Worm (Caenorhabditis elegans) whole organism, young adult: ENCODE results near the gene mes-6.

ENCODE experiments used
- B0035.1 ChIP-seq: sonication (generic microtip); optimal IDR thresholded peaks from 2 replicates; lab custom pipeline; 2016; ENCODE audit warnings: missing genetic modification characterization, mild to moderate bottlenecking, missing compliant biosample characterization, missing genotype, missing genetic modification reagents
- B0336.3 ChIP-seq: fragments of 200-800 bp; sonication (Bioruptor generic); IDR thresholded peaks from 2 replicates; pipeline ENCODE4 v1.3.6; 2022; ENCODE audit warnings: missing genetic modification characterization, missing compliant biosample characterization
- D2030.7 ChIP-seq: fragments of 200-800 bp; sonication (Bioruptor generic); IDR thresholded peaks from 2 replicates; pipeline ENCODE4 v1.3.6; 2022; ENCODE audit warnings: missing genetic modification reagents, missing genetic modification characterization, missing compliant biosample characterization
- F10E7.11 ChIP-seq: sonication (generic microtip); optimal IDR thresholded peaks from 2 replicates; lab custom pipeline; 2017; ENCODE audit warnings: mild to moderate bottlenecking, missing genetic modification characterization, moderate library complexity, missing compliant biosample characterization
- F23B12.7 ChIP-seq: sonication (generic microtip); optimal IDR thresholded peaks from 2 replicates; lab custom pipeline; 2017; ENCODE audit warnings: missing genetic modification characterization, mild to moderate bottlenecking, missing compliant biosample characterization, antibody characterized with exemption, moderate library complexity; ENCODE audit not compliant: insufficient read depth
- F49E8.2 ChIP-seq: sonication (generic microtip); optimal IDR thresholded peaks from 3 replicates; lab custom pipeline; 2017; ENCODE audit warnings: missing genetic modification characterization, mild to moderate bottlenecking, missing compliant biosample characterization, antibody characterized with exemption, moderate library complexity; ENCODE audit not compliant: insufficient read depth
- F52B5.7 ChIP-seq: sonication (generic microtip); optimal IDR thresholded peaks from 2 replicates; lab custom pipeline; 2016; ENCODE audit warnings: mild to moderate bottlenecking, missing genetic modification characterization, missing compliant biosample characterization
- Y53G8AR.9 ChIP-seq: fragments of 200-800 bp; sonication (Bioruptor generic); conservative IDR thresholded peaks from 2 replicates; pipeline ENCODE4 v1.3.6; 2022; ENCODE audit warnings: missing genetic modification reagents, missing genetic modification characterization, missing compliant biosample characterization
- Y79H2A.3 ChIP-seq: fragments of 200-800 bp; sonication (Bioruptor generic); conservative IDR thresholded peaks from 2 replicates; pipeline ENCODE4 v1.3.6; 2022; ENCODE audit warnings: missing genetic modification reagents, missing genetic modification characterization, missing compliant biosample characterization
- aptf-3 ChIP-seq: fragments of 200-800 bp; sonication (Bioruptor generic); IDR thresholded peaks from 2 replicates; pipeline ENCODE4 v1.3.6; 2022; ENCODE audit warnings: missing genetic modification characterization, missing compliant biosample characterization
- atf-7 ChIP-seq: sonication (generic microtip); optimal IDR thresholded peaks from 2 replicates; lab custom pipeline; 2017; ENCODE audit warnings: mild to moderate bottlenecking, missing genetic modification characterization, missing compliant biosample characterization
- attf-5 ChIP-seq: fragments of 200-800 bp; sonication (Bioruptor generic); optimal IDR thresholded peaks from 2 replicates; lab custom pipeline; 2018; ENCODE audit warnings: mild to moderate bottlenecking, missing genetic modification characterization, missing compliant biosample characterization
- bed-1 ChIP-seq: fragments of 200-800 bp; sonication (Bioruptor generic); IDR thresholded peaks from 2 replicates; pipeline ENCODE4 v1.3.6; 2022; ENCODE audit warnings: missing genetic modification reagents, missing genetic modification characterization, missing compliant biosample characterization
- bed-2 ChIP-seq: fragments of 200-800 bp; sonication (Bioruptor generic); IDR thresholded peaks from 2 replicates; pipeline ENCODE4 v1.3.6; 2022; ENCODE audit warnings: missing genetic modification reagents, missing genetic modification characterization, missing compliant biosample characterization
- ceh-27 ChIP-seq: fragments of 200-800 bp; sonication (Bioruptor generic); optimal IDR thresholded peaks from 2 replicates; lab custom pipeline; 2018; ENCODE audit warnings: mild to moderate bottlenecking, missing genetic modification characterization, moderate library complexity, missing compliant biosample characterization
- ceh-40 ChIP-seq: fragments of 200-800 bp; sonication (Bioruptor generic); IDR thresholded peaks from 2 replicates; pipeline ENCODE4 v1.3.6; 2022; ENCODE audit warnings: missing genetic modification characterization, missing compliant biosample characterization
- ceh-58 ChIP-seq: fragments of 200-800 bp; sonication (Bioruptor generic); IDR thresholded peaks from 2 replicates; pipeline ENCODE4 v1.3.6; 2022; ENCODE audit warnings: missing genetic modification characterization, missing compliant biosample characterization
- ceh-91 ChIP-seq: fragments of 200-800 bp; sonication (Bioruptor generic); IDR thresholded peaks from 2 replicates; pipeline ENCODE4 v1.3.6; 2022; ENCODE audit warnings: missing genetic modification reagents, missing genetic modification characterization, missing compliant biosample characterization
- die-1 ChIP-seq: sonication (generic microtip); optimal IDR thresholded peaks from 2 replicates; lab custom pipeline; 2016; ENCODE audit warnings: missing genotype, mild to moderate bottlenecking, missing genetic modification characterization, missing compliant biosample characterization
- dpff-1 ChIP-seq: sonication (generic microtip); optimal IDR thresholded peaks from 2 replicates; lab custom pipeline; 2017; ENCODE audit warnings: mild to moderate bottlenecking, missing genetic modification characterization, missing compliant biosample characterization
- dpl-1 ChIP-seq: fragments of 150-350 bp; optimal IDR thresholded peaks from 2 replicates; lab custom pipeline; 2014; ENCODE audit warnings: missing biosample characterization, missing genetic modification reagents, missing genetic modification characterization
- efl-1 ChIP-seq: fragments of 150-350 bp; optimal IDR thresholded peaks from 2 replicates; lab custom pipeline; 2014; ENCODE audit warnings: missing biosample characterization, missing genetic modification reagents, missing genetic modification characterization
- egrh-3 ChIP-seq: fragments of 200-800 bp; sonication (Bioruptor generic); IDR thresholded peaks from 2 replicates; pipeline ENCODE4 v1.3.6; 2022; ENCODE audit warnings: missing genetic modification reagents, missing genetic modification characterization, missing compliant biosample characterization
- ets-4 ChIP-seq: fragments of 200-800 bp; sonication (Bioruptor generic); optimal IDR thresholded peaks from 2 replicates; lab custom pipeline; 2018; ENCODE audit warnings: mild to moderate bottlenecking, missing genetic modification characterization, missing compliant biosample characterization
- him-1 ChIP-seq: sonication (generic microtip); optimal IDR thresholded peaks from 2 replicates; lab custom pipeline; 2016; ENCODE audit warnings: missing genotype, missing genetic modification reagents, missing genetic modification characterization, missing compliant biosample characterization
- hmg-1.2 ChIP-seq: fragments of 200-800 bp; sonication (Bioruptor generic); IDR thresholded peaks from 2 replicates; pipeline ENCODE4 v1.3.6; 2022; ENCODE audit warnings: missing genetic modification reagents, missing genetic modification characterization, missing compliant biosample characterization
- hrde-1 ChIP-seq: sonication (generic microtip); optimal IDR thresholded peaks from 2 replicates; lab custom pipeline; 2016; ENCODE audit warnings: missing genetic modification characterization, mild to moderate bottlenecking, missing compliant biosample characterization, moderate library complexity, missing genotype, missing genetic modification reagents, borderline replicate concordance
- hsf-1 ChIP-seq: fragments of 200-800 bp; sonication (Bioruptor generic); IDR thresholded peaks from 2 replicates; pipeline ENCODE4 v1.3.6; 2022; ENCODE audit warnings: missing genetic modification reagents, missing genetic modification characterization, missing compliant biosample characterization
- lag-1 ChIP-seq: fragments of 200-800 bp; sonication (Bioruptor generic); IDR thresholded peaks from 2 replicates; pipeline ENCODE4 v1.3.6; 2022; ENCODE audit warnings: missing genetic modification reagents, missing genetic modification characterization, missing compliant biosample characterization
- let-607 ChIP-seq, 2 experiments: fragments of 200-800 bp in 1 of 2; sonication (Bioruptor generic) in 1 of 2; sonication (generic microtip) in 1 of 2; optimal IDR thresholded peaks; 2 replicates each; lab custom pipeline; 2016 to 2018; ENCODE audit warnings: mild to moderate bottlenecking in 2 of 2, missing compliant biosample characterization in 2 of 2, missing genetic modification characterization in 2 of 2, moderate library complexity in 2 of 2, missing genotype in 1 of 2
- lin-40 ChIP-seq: sonication (generic microtip); optimal IDR thresholded peaks from 2 replicates; lab custom pipeline; 2016; ENCODE audit warnings: missing genetic modification characterization, mild to moderate bottlenecking, missing compliant biosample characterization, missing genotype, missing genetic modification reagents
- lir-1 ChIP-seq: fragments of 200-800 bp; sonication (Bioruptor generic); conservative IDR thresholded peaks from 2 replicates; pipeline ENCODE4 v1.3.6; 2022; ENCODE audit warnings: missing genetic modification reagents, missing genetic modification characterization, missing compliant biosample characterization
- lsl-1 ChIP-seq: fragments of 200-800 bp; sonication (Bioruptor generic); optimal IDR thresholded peaks from 2 replicates; lab custom pipeline; 2018; ENCODE audit warnings: mild to moderate bottlenecking, missing genetic modification characterization, moderate library complexity, missing compliant biosample characterization
- lsy-27 ChIP-seq: sonication (generic microtip); optimal IDR thresholded peaks from 2 replicates; lab custom pipeline; 2017; ENCODE audit warnings: missing genetic modification characterization, mild to moderate bottlenecking, missing compliant biosample characterization, antibody characterized with exemption, missing genotype, borderline replicate concordance; ENCODE audit not compliant: insufficient read depth
- madf-10 ChIP-seq: sonication (generic microtip); optimal IDR thresholded peaks from 2 replicates; lab custom pipeline; 2016; ENCODE audit warnings: mild to moderate bottlenecking, missing genetic modification characterization, missing compliant biosample characterization
- madf-3 ChIP-seq: fragments of 200-800 bp; sonication (Bioruptor generic); IDR thresholded peaks from 2 replicates; pipeline ENCODE4 v1.3.6; 2022; ENCODE audit warnings: missing genetic modification reagents, missing genetic modification characterization, missing compliant biosample characterization
- madf-6 ChIP-seq: fragments of 200-800 bp; sonication (Bioruptor generic); IDR thresholded peaks from 2 replicates; pipeline ENCODE4 v1.3.6; 2022; ENCODE audit warnings: missing genetic modification reagents, missing genetic modification characterization, missing compliant biosample characterization
- mel-28 ChIP-seq: sonication (generic microtip); optimal IDR thresholded peaks from 2 replicates; lab custom pipeline; 2016; ENCODE audit warnings: borderline replicate concordance, mild to moderate bottlenecking, missing genetic modification characterization, missing compliant biosample characterization
- mxl-1 ChIP-seq: sonication (generic microtip); optimal IDR thresholded peaks from 2 replicates; lab custom pipeline; 2016; ENCODE audit warnings: missing genetic modification characterization, missing compliant biosample characterization
- nfyb-1 ChIP-seq: fragments of 200-800 bp; sonication (Bioruptor generic); IDR thresholded peaks from 2 replicates; pipeline ENCODE4 v1.3.6; 2022; ENCODE audit warnings: missing genetic modification reagents, missing genetic modification characterization, missing compliant biosample characterization
- nhr-80 ChIP-seq: sonication (generic microtip); optimal IDR thresholded peaks from 2 replicates; lab custom pipeline; 2016; ENCODE audit warnings: missing genetic modification characterization, missing compliant biosample characterization
- nhr-90 ChIP-seq: sonication (generic microtip); optimal IDR thresholded peaks from 2 replicates; lab custom pipeline; 2016; ENCODE audit warnings: missing genotype, mild to moderate bottlenecking, missing genetic modification characterization, missing compliant biosample characterization
- pbrm-1 ChIP-seq: fragments of 200-800 bp; sonication (Bioruptor generic); IDR thresholded peaks from 2 replicates; pipeline ENCODE4 v1.3.6; 2022; ENCODE audit warnings: missing genetic modification reagents, missing genetic modification characterization, missing compliant biosample characterization
- rcor-1 ChIP-seq: fragments of 200-800 bp; sonication (Bioruptor generic); IDR thresholded peaks from 2 replicates; pipeline ENCODE4 v1.3.6; 2022; ENCODE audit warnings: missing genetic modification reagents, missing genetic modification characterization, missing compliant biosample characterization
- rec-8 ChIP-seq, 2 experiments: sonication (generic microtip); optimal IDR thresholded peaks; 2 replicates each; lab custom pipeline; 2016; ENCODE audit warnings: mild to moderate bottlenecking in 2 of 2, missing genetic modification characterization in 2 of 2, missing genetic modification reagents in 2 of 2, missing genotype in 2 of 2, missing biosample characterization in 1 of 2, missing compliant biosample characterization in 1 of 2, moderate library complexity in 1 of 2
- repo-1 ChIP-seq: sonication (generic microtip); optimal IDR thresholded peaks from 2 replicates; lab custom pipeline; 2017; ENCODE audit warnings: mild to moderate bottlenecking, missing genetic modification characterization, missing compliant biosample characterization
- sdz-38 ChIP-seq: sonication (generic microtip); optimal IDR thresholded peaks from 2 replicates; lab custom pipeline; 2016; ENCODE audit warnings: missing genotype, missing genetic modification characterization, missing compliant biosample characterization
- unc-62 ChIP-seq: fragments of 150-350 bp; optimal IDR thresholded peaks from 2 replicates; lab custom pipeline; 2014; ENCODE audit warnings: missing biosample characterization, missing genetic modification reagents, missing genetic modification characterization
- ztf-26 ChIP-seq: sonication (generic microtip); optimal IDR thresholded peaks from 2 replicates; lab custom pipeline; 2017; ENCODE audit warnings: missing genetic modification characterization, missing compliant biosample characterization

The mes-6 gene

ce11 chrIV:8511056-8511455, at the start of gene mes-6 (continued):
- TF ChIP-seq B0336.3 (GFP tag; lab: Robert Waterston, UW) (no peak), nhr-90 (tag; lab: Kevin White, UChicago) (no peak), hmg-1.2 (peak; percentile 39; the same call in 1 of the 2 replicates), F23B12.7 (peak; percentile 72), sdz-38 (tag; lab: Kevin White, UChicago) (no peak), mxl-1 (tag; lab: Kevin White, UChicago) (no peak), ceh-40 (GFP tag; lab: Robert Waterston, UW) (no peak), atf-7 (tag; lab: Kevin White, UChicago) (no peak), ztf-26 (tag; lab: Kevin White, UChicago) (no peak), bed-1 (no peak), lin-40 (tag; lab: Kevin White, UChicago) (no peak), hrde-1 (tag; lab: Kevin White, UChicago) (no peak), Y53G8AR.9 (GFP tag; lab: Robert Waterston, UW) (no peak), aptf-3 (no peak), F49E8.2 (tag; lab: Kevin White, UChicago) (no peak), nhr-80 (tag; lab: Kevin White, UChicago) (no peak), hsf-1 (GFP tag; lab: Robert Waterston, UW) (no peak), ceh-91 (GFP tag; lab: Robert Waterston, UW) (peak; percentile 85), ceh-27 (GFP tag; lab: Kevin White, UChicago) (no peak), him-1 (tag; lab: Kevin White, UChicago) (no peak), die-1 (tag; lab: Kevin White, UChicago) (no peak), rec-8 (tag; optimal IDR thresholded peaks at IDR 0.05; lab: Kevin White, UChicago) (no peak), let-607 (tag; optimal IDR thresholded peaks at IDR 0.05; lab: Kevin White, UChicago) (no peak), madf-10 (tag; lab: Kevin White, UChicago) (no peak), F10E7.11 (tag; lab: Kevin White, UChicago) (no peak), attf-5 (GFP tag; lab: Kevin White, UChicago) (no peak), madf-6 (GFP tag; lab: Robert Waterston, UW) (peak; percentile 89), nfyb-1 (GFP tag; lab: Robert Waterston, UW) (no peak), rcor-1 (0 out of 2 replicates have a peak, but pooled peaks have one; percentile 5), dpff-1 (tag; lab: Kevin White, UChicago) (no peak), egrh-3 (GFP tag; lab: Robert Waterston, UW) (no peak), repo-1 (no peak), F52B5.7 (tag; lab: Kevin White, UChicago) (no peak), dpl-1 (GFP tag; lab: Kevin White, UChicago) (peak; percentile 85), ets-4 (GFP tag; lab: Kevin White, UChicago) (no peak), mel-28 (tag; lab: Kevin White, UChicago) (no peak), lsy-27 (tag; lab: Kevin White, UChicago) (no peak), pbrm-1 (no peak), lag-1 (GFP tag; lab: Robert Waterston, UW) (no peak), D2030.7 (peak; percentile 70), madf-3 (GFP tag; lab: Robert Waterston, UW) (no peak), bed-2 (no peak), unc-62 (GFP tag; lab: Kevin White, UChicago) (no peak), lsl-1 (peak; percentile 72), Y79H2A.3 (GFP tag; lab: Robert Waterston, UW) (no peak), efl-1 (GFP tag; lab: Kevin White, UChicago) (peak; percentile 92), lir-1 (GFP tag; lab: Robert Waterston, UW) (no peak), ceh-58 (no peak), B0035.1 (no peak)
